Fruit fly (Drosophila melanogaster) whole organism, adult: ENCODE measurements around the gene alpha-Man-Ib.

ENCODE experiments used
- CG11617 ChIP-seq: fragments of 200-800 bp; sonication (Bioruptor generic); optimal IDR thresholded peaks from 2 replicates; lab custom pipeline; 2017; ENCODE audit warnings: mild to moderate bottlenecking, missing biosample characterization, missing genetic modification reagents, missing genetic modification characterization
- CG12768 ChIP-seq: fragments of 200-800 bp; sonication (Bioruptor generic); optimal IDR thresholded peaks from 2 replicates; lab custom pipeline; 2017; ENCODE audit warnings: missing biosample characterization, missing genetic modification characterization, mild to moderate bottlenecking, moderate library complexity, missing genetic modification reagents
- CG14711 ChIP-seq: fragments of 200-800 bp; sonication (Bioruptor generic); optimal IDR thresholded peaks from 2 replicates; lab custom pipeline; 2018; ENCODE audit warnings: missing biosample characterization, mild to moderate bottlenecking, missing genetic modification characterization, moderate library complexity
- CG1620 ChIP-seq: fragments of 200-800 bp; sonication (Bioruptor generic); optimal IDR thresholded peaks from 2 replicates; lab custom pipeline; 2016; ENCODE audit warnings: missing biosample characterization, missing genetic modification characterization
- CG33017 ChIP-seq: fragments of 200-800 bp; sonication (Bioruptor generic); optimal IDR thresholded peaks from 2 replicates; lab custom pipeline; 2018; ENCODE audit warnings: missing biosample characterization, mild to moderate bottlenecking, missing genetic modification characterization, moderate library complexity
- CG5204 ChIP-seq: fragments of 200-800 bp; sonication (Bioruptor generic); optimal IDR thresholded peaks from 2 replicates; lab custom pipeline; 2016; ENCODE audit warnings: missing biosample characterization, missing genetic modification characterization
- CG7045 ChIP-seq: fragments of 200-800 bp; sonication (Bioruptor generic); optimal IDR thresholded peaks from 2 replicates; lab custom pipeline; 2017; ENCODE audit warnings: missing biosample characterization, mild to moderate bottlenecking, missing genetic modification characterization
- CG7101 ChIP-seq: fragments of 200-800 bp; sonication (Bioruptor generic); optimal IDR thresholded peaks from 2 replicates; lab custom pipeline; 2018; ENCODE audit warnings: missing biosample characterization, mild to moderate bottlenecking, missing genetic modification characterization, moderate library complexity
- Clk ChIP-seq: fragments of 200-800 bp; sonication (Bioruptor generic); optimal IDR thresholded peaks from 2 replicates; lab custom pipeline; 2017; ENCODE audit warnings: missing biosample characterization, missing genetic modification characterization
- Crg-1 ChIP-seq: fragments of 200-800 bp; sonication (Bioruptor generic); optimal IDR thresholded peaks from 2 replicates; lab custom pipeline; 2016; ENCODE audit warnings: missing biosample characterization, missing genetic modification characterization
- Hr96 ChIP-seq: fragments of 200-800 bp; sonication (Bioruptor generic); optimal IDR thresholded peaks from 2 replicates; lab custom pipeline; 2016; ENCODE audit warnings: missing biosample characterization, missing genetic modification characterization
- Mnt ChIP-seq: fragments of 200-800 bp; sonication (Bioruptor generic); optimal IDR thresholded peaks from 2 replicates; lab custom pipeline; 2016; ENCODE audit warnings: missing biosample characterization, mild to moderate bottlenecking, missing genetic modification characterization
- bab1 ChIP-seq: fragments of 200-800 bp; sonication (Bioruptor generic); optimal IDR thresholded peaks from 3 replicates; lab custom pipeline; 2019; ENCODE audit warnings: missing biosample characterization, mild to moderate bottlenecking, missing genetic modification characterization, moderate library complexity
- cic ChIP-seq: fragments of 200-800 bp; sonication (Bioruptor generic); optimal IDR thresholded peaks from 2 replicates; lab custom pipeline; 2017; ENCODE audit warnings: missing biosample characterization, mild to moderate bottlenecking, missing genetic modification characterization, moderate library complexity
- cnc ChIP-seq, 2 experiments: fragments of >200 bp; optimal IDR thresholded peaks; 2 replicates each; lab custom pipeline; 2017
- kay ChIP-seq: fragments of 200-800 bp; sonication (Bioruptor generic); peaks from one replicate; lab custom pipeline; 2016; ENCODE audit warnings: missing biosample characterization, missing genetic modification characterization, borderline replicate concordance
- ovo ChIP-seq: fragments of 200-800 bp; sonication (Bioruptor generic); optimal IDR thresholded peaks from 2 replicates; lab custom pipeline; 2016; ENCODE audit warnings: missing biosample characterization, missing genetic modification characterization
- pad ChIP-seq: fragments of 200-800 bp; sonication (Bioruptor generic); optimal IDR thresholded peaks from 3 replicates; lab custom pipeline; 2017; ENCODE audit warnings: missing biosample characterization, missing genetic modification characterization, mild to moderate bottlenecking, moderate library complexity, missing genetic modification reagents
- tj ChIP-seq: fragments of 200-800 bp; sonication (Bioruptor generic); optimal IDR thresholded peaks from 3 replicates; lab custom pipeline; 2017; ENCODE audit warnings: missing biosample characterization, mild to moderate bottlenecking, missing genetic modification characterization, moderate library complexity
- toe ChIP-seq: fragments of 200-800 bp; sonication (Bioruptor generic); optimal IDR thresholded peaks from 2 replicates; lab custom pipeline; 2016; ENCODE audit warnings: missing biosample characterization, missing genetic modification characterization

Gene alpha-Man-Ib

dm6 chr3R:29076609-29077008 lies 36.0 kb downstream of the alpha-Man-Ib start:
- TF ChIP-seq tj (GFP tag; lab: Kevin White, UChicago) (peak; percentile 92), CG7101 (no peak)

dm6 chr3R:29075631-29076398 lies 36.8 kb downstream of the alpha-Man-Ib start:
- TF ChIP-seq CG5204 (GFP tag; lab: Kevin White, UChicago) (no peak), cnc (optimal IDR thresholded peaks at IDR 0.05; lab: Kevin White, UChicago) (no peak), pad (no peak), bab1 (GFP tag; lab: Kevin White, UChicago) (no peak)

- TF ChIP-seq CG14711 (tag; lab: Kevin White, UChicago) = no peak
- TF ChIP-seq ovo (GFP tag; lab: Kevin White, UChicago) = no peak
- TF ChIP-seq bab1 (GFP tag; lab: Kevin White, UChicago) = no peak
- TF ChIP-seq pad = peak; percentile 8
- TF ChIP-seq CG11617 (GFP tag; lab: Kevin White, UChicago) = peak; percentile 2
- TF ChIP-seq cic (GFP tag; lab: Kevin White, UChicago) = no peak
- peak; percentile 22 for TF ChIP-seq kay (GFP tag; lab: Kevin White, UChicago)
- peak; percentile 33 for TF ChIP-seq CG33017 (tag; lab: Kevin White, UChicago)
- no peak for TF ChIP-seq CG1620 (GFP tag; lab: Kevin White, UChicago)
- peak; percentile 12 for TF ChIP-seq Mnt (GFP tag; lab: Kevin White, UChicago)
- TF ChIP-seq tj (GFP tag; lab: Kevin White, UChicago) = peak; percentile 45
- peak; percentile 27 for TF ChIP-seq CG7101
- TF ChIP-seq CG5204 (GFP tag; lab: Kevin White, UChicago) = no peak
- TF ChIP-seq CG12768 (GFP tag; lab: Kevin White, UChicago) = peak; percentile 67
- TF ChIP-seq Crg-1 (GFP tag; lab: Kevin White, UChicago) = peak; percentile 37
- TF ChIP-seq toe (GFP tag; lab: Kevin White, UChicago) = peak; percentile 53
- peak; percentile 36 for TF ChIP-seq CG7045 (GFP tag; lab: Kevin White, UChicago)
- TF ChIP-seq Clk (GFP tag; lab: Kevin White, UChicago) = no peak
- TF ChIP-seq Hr96 (GFP tag; lab: Kevin White, UChicago) = no peak
- no peak for TF ChIP-seq cnc (optimal IDR thresholded peaks at IDR 0.05; lab: Kevin White, UChicago)
Measured at dm6 chr3R:29074001-29074609, 38.5 kb downstream of the alpha-Man-Ib start.

dm6 chr3R:29072834-29073233 lies 39.8 kb downstream of the alpha-Man-Ib start:
- no peak for TF ChIP-seq CG1620 (GFP tag; lab: Kevin White, UChicago)
- TF ChIP-seq Hr96 (GFP tag; lab: Kevin White, UChicago) = no peak
- TF ChIP-seq CG11617 (GFP tag; lab: Kevin White, UChicago) = no peak
- no peak for TF ChIP-seq ovo (GFP tag; lab: Kevin White, UChicago)
- no peak for TF ChIP-seq Crg-1 (GFP tag; lab: Kevin White, UChicago)
- no peak for TF ChIP-seq CG33017 (tag; lab: Kevin White, UChicago)

dm6 chr3R:29071141-29071540 lies 41.5 kb downstream of the alpha-Man-Ib start:
- TF ChIP-seq CG1620 (GFP tag; lab: Kevin White, UChicago) (no peak), ovo (GFP tag; lab: Kevin White, UChicago) (no peak), CG7045 (GFP tag; lab: Kevin White, UChicago) (no peak), CG12768 (GFP tag; lab: Kevin White, UChicago) (no peak), CG33017 (tag; lab: Kevin White, UChicago) (no peak), bab1 (GFP tag; lab: Kevin White, UChicago) (no peak), toe (GFP tag; lab: Kevin White, UChicago) (no peak), cic (GFP tag; lab: Kevin White, UChicago) (no peak)

- TF ChIP-seq Crg-1 (GFP tag; lab: Kevin White, UChicago) (no peak), pad (no peak), CG33017 (tag; lab: Kevin White, UChicago) (no peak), tj (GFP tag; lab: Kevin White, UChicago) (no peak), CG5204 (GFP tag; lab: Kevin White, UChicago) (no peak), CG14711 (tag; lab: Kevin White, UChicago) (no peak), cic (GFP tag; lab: Kevin White, UChicago) (no peak), CG11617 (GFP tag; lab: Kevin White, UChicago) (no peak), CG1620 (GFP tag; lab: Kevin White, UChicago) (no peak)
Measured at dm6 chr3R:29069208-29070072, 43.2 kb downstream of the alpha-Man-Ib start.
